Fruit fly (Drosophila melanogaster): Measurements from ENCODE around the gene Rbp9.

The Rbp9 gene

DNA sequence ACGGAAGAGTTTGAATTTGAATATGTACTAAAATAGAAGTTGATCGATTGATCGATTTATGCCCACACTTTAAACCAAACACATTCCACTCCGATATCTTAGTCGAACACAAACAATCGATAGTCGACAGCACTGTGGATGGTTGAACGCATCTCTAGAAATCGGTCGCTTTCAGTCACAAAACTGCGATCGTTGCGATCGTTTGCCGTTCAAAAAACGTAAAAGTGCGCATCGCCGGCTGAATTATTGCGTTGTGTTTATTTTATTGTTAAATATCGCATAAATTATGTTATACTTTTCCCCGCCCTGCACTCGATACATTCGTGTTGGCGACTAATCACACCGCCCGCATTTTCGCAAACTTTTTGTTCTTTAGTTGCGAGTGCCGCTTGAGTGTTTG, 44.6 kb downstream of the Rbp9 start, which contains the start of gene Ccdc85 (continued):
- TF ChIP-seq CG1832 (GFP tag; optimal IDR thresholded peaks at IDR 0.05) (no peak), Hmr (GFP tag; optimal IDR thresholded peaks at IDR 0.05) (no peak), Bgb (GFP tag; IDR thresholded peaks at IDR 0.05; ENCODE audit: partially characterized antibody) (peak; percentile 98), dmrt99B (tag; optimal IDR thresholded peaks at IDR 0.05) (no peak), CG18764 (GFP tag; optimal IDR thresholded peaks at IDR 0.05) (no peak), lbe (GFP tag; optimal IDR thresholded peaks at IDR 0.05) (peak; percentile 12), gsb-n (tag; optimal IDR thresholded peaks at IDR 0.05) (no peak), CG8290 (GFP tag; optimal IDR thresholded peaks at IDR 0.05) (peak; percentile 40), CG8290 (tag; optimal IDR thresholded peaks at IDR 0.05) (no peak), Gsc (GFP tag; IDR thresholded peaks at IDR 0.05) (no peak), CG31388 (GFP tag; optimal IDR thresholded peaks at IDR 0.05) (no peak), sob (GFP tag; IDR thresholded peaks at IDR 0.05) (no peak), CG10431 (GFP tag; optimal IDR thresholded peaks at IDR 0.05) (no peak), CG8281 (tag; optimal IDR thresholded peaks at IDR 0.05) (no peak), inv (GFP tag; IDR thresholded peaks at IDR 0.05; ENCODE audit: partially characterized antibody) (peak; percentile 84), sens-2 (GFP tag; IDR thresholded peaks at IDR 0.05) (no peak), abd-A (tag; optimal IDR thresholded peaks at IDR 0.05) (no peak), Asciz (GFP tag; optimal IDR thresholded peaks at IDR 0.05) (no peak), corto (GFP tag; optimal IDR thresholded peaks at IDR 0.05) (no peak), Optix (GFP tag; IDR thresholded peaks at IDR 0.05) (no peak), Side (GFP tag; optimal IDR thresholded peaks at IDR 0.05) (peak; percentile 19), crol (GFP tag; IDR thresholded peaks at IDR 0.05) (no peak), Mrtf (GFP tag; IDR thresholded peaks at IDR 0.05) (no peak), CG7357 (GFP tag; IDR thresholded peaks at IDR 0.05) (no peak), CG6791 (GFP tag; IDR thresholded peaks at IDR 0.05; ENCODE audit: partially characterized antibody) (peak; percentile 99), Max (GFP tag; optimal IDR thresholded peaks at IDR 0.05) (no peak), CG13894 (tag; optimal IDR thresholded peaks at IDR 0.05) (no peak), yki (optimal IDR thresholded peaks at IDR 0.05) (no peak), az2 (GFP tag; optimal IDR thresholded peaks at IDR 0.05) (no peak), CG9437 (GFP tag; optimal IDR thresholded peaks at IDR 0.05) (no peak), CG15696 (tag; optimal IDR thresholded peaks at IDR 0.05) (no peak), wor (GFP tag; IDR thresholded peaks at IDR 0.05) (no peak), NC2β (GFP tag; optimal IDR thresholded peaks at IDR 0.05) (peak; percentile 26), ERR (GFP tag; optimal IDR thresholded peaks at IDR 0.05) (peak; percentile 15), pfk (GFP tag; optimal IDR thresholded peaks at IDR 0.05) (no peak), ase (GFP tag; IDR thresholded peaks at IDR 0.05) (no peak), pho (GFP tag; optimal IDR thresholded peaks at IDR 0.05) (no peak), ind (GFP tag; optimal IDR thresholded peaks at IDR 0.05) (no peak), CG15269 (tag; optimal IDR thresholded peaks at IDR 0.05) (no peak), Rfx (GFP tag; IDR thresholded peaks at IDR 0.05) (peak; percentile 19; the same call in 1 of the 2 replicates), HLHmδ (GFP tag; optimal IDR thresholded peaks at IDR 0.05) (peak; percentile 44), Sox102F (GFP tag; optimal IDR thresholded peaks at IDR 0.05) (no peak), cwo (GFP tag; optimal IDR thresholded peaks at IDR 0.05) (no peak), Neu2 (GFP tag; optimal IDR thresholded peaks at IDR 0.05; ENCODE audit: borderline replicate concordance) (no peak), pita (GFP tag; optimal IDR thresholded peaks at IDR 0.05) (no peak), CG11696 (GFP tag; IDR thresholded peaks at IDR 0.05) (no peak), CG14965 (GFP tag; optimal IDR thresholded peaks at IDR 0.05; ENCODE audit: borderline replicate concordance) (no peak), CG3407 (GFP tag; optimal IDR thresholded peaks at IDR 0.05) (no peak), CG16863 (GFP tag; optimal IDR thresholded peaks at IDR 0.05) (no peak), lilli (GFP tag; optimal IDR thresholded peaks at IDR 0.05) (peak; percentile 22), Lim3 (GFP tag; IDR thresholded peaks at IDR 0.05) (no peak), CG7745 (tag; optimal IDR thresholded peaks at IDR 0.05) (no peak)

Measured in whole organism, embryonic.